Worm (Caenorhabditis elegans) whole organism, L3 larva: ENCODE measurements around the gene M03F8.7.

ENCODE experiments used
- daf-12 ChIP-seq: fragments of 150-350 bp; optimal IDR thresholded peaks from 2 replicates; lab custom pipeline; 2014; ENCODE audit warnings: missing biosample characterization, missing genetic modification reagents, missing genetic modification characterization
- unc-62 ChIP-seq: fragments of 150-350 bp; sonication (generic microtip); optimal IDR thresholded peaks from 4 replicates; lab custom pipeline; 2014; ENCODE audit warnings: missing biosample characterization, missing genetic modification reagents, missing genetic modification characterization

DNA sequence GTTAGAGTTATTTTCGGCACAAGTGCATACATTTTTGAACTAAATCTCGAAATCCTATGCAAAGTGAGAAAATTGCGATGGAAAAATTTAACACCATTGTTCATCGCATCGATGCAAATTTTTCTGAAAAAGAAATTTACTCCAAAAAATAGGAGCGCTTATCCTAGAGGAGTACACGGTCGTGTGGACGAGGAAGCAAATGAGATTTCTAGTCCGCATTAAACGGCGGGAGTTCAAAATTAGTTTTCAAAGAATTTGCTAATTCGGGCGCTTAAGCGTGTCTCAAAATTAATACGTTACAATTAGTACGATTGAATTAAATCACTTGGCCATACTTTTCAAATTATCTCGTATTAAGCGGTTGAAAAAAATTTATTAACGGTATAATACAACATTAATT lies 19.0 kb upstream of the M03F8.7 start, which contains the start of gene lrpr-1:
- no peak for TF ChIP-seq daf-12 (tag; lab: Kevin White, UChicago)
- TF ChIP-seq unc-62 (GFP tag; lab: Kevin White, UChicago) = no peak
